Worm (Caenorhabditis elegans) whole organism, L3 larva: ENCODE results near the gene B0304.2.

Experiments
- R02D3.7 ChIP-seq: fragments of 150-350 bp; optimal IDR thresholded peaks from 2 replicates; lab custom pipeline; 2014; ENCODE audit warnings: missing biosample characterization, missing genetic modification characterization
- aly-2 ChIP-seq: fragments of 150-350 bp; optimal IDR thresholded peaks from 2 replicates; lab custom pipeline; 2014; ENCODE audit warnings: missing biosample characterization, missing genetic modification characterization
- ama-1 ChIP-seq: fragments of 150-350 bp; optimal IDR thresholded peaks from 2 replicates; lab custom pipeline; 2018
- ceh-16 ChIP-seq: sonication (generic microtip); optimal IDR thresholded peaks from 2 replicates; lab custom pipeline; 2017; ENCODE audit warnings: missing biosample characterization, missing genetic modification characterization
- ceh-28 ChIP-seq: fragments of 150-350 bp; optimal IDR thresholded peaks from 2 replicates; lab custom pipeline; 2014; ENCODE audit warnings: missing biosample characterization, missing genetic modification reagents, missing genetic modification characterization
- ceh-82 ChIP-seq: fragments of 150-350 bp; optimal IDR thresholded peaks from 2 replicates; lab custom pipeline; 2014; ENCODE audit warnings: missing biosample characterization, missing genetic modification characterization
- ceh-9 ChIP-seq: sonication (generic microtip); optimal IDR thresholded peaks from 2 replicates; lab custom pipeline; 2018; ENCODE audit warnings: missing biosample characterization, missing genetic modification characterization
- daf-12 ChIP-seq: fragments of 150-350 bp; optimal IDR thresholded peaks from 2 replicates; lab custom pipeline; 2014; ENCODE audit warnings: missing biosample characterization, missing genetic modification reagents, missing genetic modification characterization
- egl-27 ChIP-seq: sonication (generic microtip); optimal IDR thresholded peaks from 4 replicates; lab custom pipeline; 2017; ENCODE audit warnings: missing biosample characterization, missing genetic modification reagents, missing genetic modification characterization
- egl-5 ChIP-seq: fragments of 150-350 bp; optimal IDR thresholded peaks from 2 replicates; lab custom pipeline; 2017; ENCODE audit warnings: missing biosample characterization, missing genetic modification reagents, missing genetic modification characterization, inconsistent platforms
- elt-1 ChIP-seq: fragments of 150-350 bp; optimal IDR thresholded peaks from 2 replicates; lab custom pipeline; 2014; ENCODE audit warnings: missing biosample characterization, missing genetic modification characterization
- elt-2 ChIP-seq: sonication (generic microtip); optimal IDR thresholded peaks from 2 replicates; lab custom pipeline; 2016; ENCODE audit warnings: missing genetic modification reagents, mild to moderate bottlenecking, missing genetic modification characterization, missing compliant biosample characterization
- eor-1 ChIP-seq, 2 experiments: fragments of 150-350 bp; optimal IDR thresholded peaks; 2 replicates each; lab custom pipeline; 2014 to 2018; ENCODE audit warnings: missing biosample characterization in 2 of 2, missing genetic modification characterization in 2 of 2
- fkh-2 ChIP-seq: fragments of 150-350 bp; optimal IDR thresholded peaks from 2 replicates; lab custom pipeline; 2014; ENCODE audit warnings: missing biosample characterization, missing genetic modification reagents, missing genetic modification characterization
- fos-1 ChIP-seq: fragments of 150-350 bp; optimal IDR thresholded peaks from 2 replicates; lab custom pipeline; 2014; ENCODE audit warnings: missing biosample characterization, missing genetic modification characterization
- hmg-11 ChIP-seq: sonication (generic microtip); optimal IDR thresholded peaks from 2 replicates; lab custom pipeline; 2016; ENCODE audit warnings: missing genetic modification characterization, missing compliant biosample characterization
- lin-15B ChIP-seq: fragments of 150-350 bp; optimal IDR thresholded peaks from 2 replicates; lab custom pipeline; 2014; ENCODE audit warnings: missing biosample characterization, missing genetic modification characterization
- lin-39 ChIP-seq: fragments of 150-350 bp; optimal IDR thresholded peaks from 2 replicates; lab custom pipeline; 2018; ENCODE audit warnings: missing biosample characterization, missing genetic modification reagents, missing genetic modification characterization
- lsy-12 ChIP-seq: sonication (generic microtip); optimal IDR thresholded peaks from 2 replicates; lab custom pipeline; 2016; ENCODE audit warnings: mild to moderate bottlenecking, missing genetic modification characterization, missing compliant biosample characterization
- mdl-1 ChIP-seq: fragments of 150-350 bp; optimal IDR thresholded peaks from 2 replicates; lab custom pipeline; 2014; ENCODE audit warnings: missing biosample characterization, missing genetic modification characterization
- mml-1 ChIP-seq: fragments of 150-350 bp; sonication (generic microtip); optimal IDR thresholded peaks from 3 replicates; lab custom pipeline; 2014; ENCODE audit warnings: missing biosample characterization, missing genetic modification characterization
- nfya-1 ChIP-seq: sonication (generic microtip); optimal IDR thresholded peaks from 2 replicates; lab custom pipeline; 2017; ENCODE audit warnings: missing genetic modification characterization, mild to moderate bottlenecking, missing compliant biosample characterization, antibody characterized with exemption, moderate library complexity; ENCODE audit not compliant: insufficient read depth
- nhr-12 ChIP-seq: fragments of 150-350 bp; optimal IDR thresholded peaks from 2 replicates; lab custom pipeline; 2014; ENCODE audit warnings: missing biosample characterization, missing genetic modification characterization
- nhr-25 ChIP-seq: sonication (generic microtip); optimal IDR thresholded peaks from 2 replicates; lab custom pipeline; 2017; ENCODE audit warnings: missing biosample characterization, missing genetic modification characterization
- nhr-28 ChIP-seq: fragments of 150-350 bp; optimal IDR thresholded peaks from 2 replicates; lab custom pipeline; 2014; ENCODE audit warnings: missing biosample characterization, missing genetic modification characterization
- nhr-43 ChIP-seq: sonication (generic microtip); optimal IDR thresholded peaks from 2 replicates; lab custom pipeline; 2016; ENCODE audit warnings: mild to moderate bottlenecking, missing genetic modification characterization, missing compliant biosample characterization; ENCODE audit not compliant: poor library complexity, severe bottlenecking
- nhr-67 ChIP-seq: fragments of 150-350 bp; optimal IDR thresholded peaks from 2 replicates; lab custom pipeline; 2014; ENCODE audit warnings: missing biosample characterization, missing genetic modification characterization
- nhr-76 ChIP-seq: fragments of 150-350 bp; sonication (generic microtip); optimal IDR thresholded peaks from 5 replicates; lab custom pipeline; 2014; ENCODE audit warnings: missing biosample characterization, missing genetic modification characterization
- nhr-77 ChIP-seq: fragments of 150-350 bp; optimal IDR thresholded peaks from 2 replicates; lab custom pipeline; 2014; ENCODE audit warnings: missing biosample characterization, missing genetic modification characterization
- pha-4 ChIP-seq: fragments of 150-350 bp; optimal IDR thresholded peaks from 2 replicates; lab custom pipeline; 2014; ENCODE audit warnings: missing biosample characterization, missing genetic modification reagents, missing genetic modification characterization
- sea-2 ChIP-seq: fragments of 150-350 bp; sonication (generic microtip); optimal IDR thresholded peaks from 4 replicates; lab custom pipeline; 2014; ENCODE audit warnings: missing biosample characterization, missing genetic modification reagents, missing genetic modification characterization
- skn-1 ChIP-seq: fragments of 150-350 bp; optimal IDR thresholded peaks from 2 replicates; lab custom pipeline; 2014; ENCODE audit warnings: missing biosample characterization, missing genetic modification characterization
- snpc-4 ChIP-seq: fragments of 150-350 bp; optimal IDR thresholded peaks from 2 replicates; lab custom pipeline; 2014; ENCODE audit warnings: missing biosample characterization, missing genetic modification characterization
- unc-39 ChIP-seq: sonication (generic microtip); optimal IDR thresholded peaks from 4 replicates; lab custom pipeline; 2017; ENCODE audit warnings: missing biosample characterization, missing genetic modification characterization
- unc-62 ChIP-seq: fragments of 150-350 bp; sonication (generic microtip); optimal IDR thresholded peaks from 4 replicates; lab custom pipeline; 2014; ENCODE audit warnings: missing biosample characterization, missing genetic modification reagents, missing genetic modification characterization
- zag-1 ChIP-seq: fragments of 150-350 bp; optimal IDR thresholded peaks from 2 replicates; lab custom pipeline; 2014; ENCODE audit warnings: missing biosample characterization, missing genetic modification characterization
- ztf-11 ChIP-seq: fragments of 150-350 bp; optimal IDR thresholded peaks from 2 replicates; lab custom pipeline; 2014; ENCODE audit warnings: missing biosample characterization, missing genetic modification characterization
- ztf-4 ChIP-seq: fragments of 150-350 bp; optimal IDR thresholded peaks from 2 replicates; lab custom pipeline; 2014; ENCODE audit warnings: missing biosample characterization, missing genetic modification characterization

Gene B0304.2

ce11 chrII:4571112-4571511 lies 47.7 kb downstream of the B0304.2 start:
- TF ChIP-seq nhr-28, result no peak
- TF ChIP-seq ceh-16 (tag; lab: Kevin White, UChicago), result no peak
- peak; percentile 18 for TF ChIP-seq lin-39 (tag; lab: Kevin White, UChicago)
- TF ChIP-seq zag-1 (tag; lab: Kevin White, UChicago), result no peak
- no peak for TF ChIP-seq egl-5
- no peak for TF ChIP-seq sea-2
- no peak for TF ChIP-seq elt-2
- TF ChIP-seq elt-1 (tag; lab: Kevin White, UChicago), result no peak
- no peak for TF ChIP-seq fkh-2 (tag; lab: Kevin White, UChicago)
- no peak for TF ChIP-seq ama-1 (lab: Kevin White, UChicago)
- TF ChIP-seq mdl-1 (tag; lab: Kevin White, UChicago), result no peak
- TF ChIP-seq unc-39 (tag; lab: Kevin White, UChicago), result no peak
- no peak for TF ChIP-seq egl-27 (tag; lab: Kevin White, UChicago)
- no peak for TF ChIP-seq ztf-11 (tag; lab: Kevin White, UChicago)
- no peak for TF ChIP-seq snpc-4 (tag; lab: Kevin White, UChicago)
- TF ChIP-seq nfya-1, result peak; percentile 8
- TF ChIP-seq hmg-11 (tag; lab: Kevin White, UChicago), result peak; percentile 60
- no peak for TF ChIP-seq daf-12 (tag; lab: Kevin White, UChicago)
- TF ChIP-seq ztf-4 (tag; lab: Kevin White, UChicago), result no peak
- TF ChIP-seq mml-1 (tag; lab: Kevin White, UChicago), result no peak
- TF ChIP-seq skn-1 (tag; lab: Kevin White, UChicago), result no peak
- no peak for TF ChIP-seq nhr-25 (tag; lab: Kevin White, UChicago)
- TF ChIP-seq ceh-9 (tag; lab: Kevin White, UChicago), result no peak
- no peak for TF ChIP-seq nhr-43 (tag; lab: Kevin White, UChicago)
- TF ChIP-seq nhr-67 (tag; lab: Kevin White, UChicago), result no peak

- TF ChIP-seq R02D3.7 (tag; lab: Kevin White, UChicago) (no peak), nhr-43 (tag; lab: Kevin White, UChicago) (no peak), nhr-12 (no peak), lin-15B (no peak), sea-2 (no peak), egl-27 (tag; lab: Kevin White, UChicago) (no peak), ztf-4 (tag; lab: Kevin White, UChicago) (no peak), elt-1 (tag; lab: Kevin White, UChicago) (no peak), fos-1 (tag; lab: Kevin White, UChicago) (no peak), eor-1 (tag; optimal IDR thresholded peaks at IDR 0.05; lab: Kevin White, UChicago) (no peak), ztf-11 (tag; lab: Kevin White, UChicago) (no peak), mml-1 (tag; lab: Kevin White, UChicago) (no peak), ceh-16 (tag; lab: Kevin White, UChicago) (no peak), pha-4 (tag; lab: Kevin White, UChicago) (no peak), ceh-82 (tag; lab: Kevin White, UChicago) (no peak), skn-1 (tag; lab: Kevin White, UChicago) (no peak), aly-2 (tag; lab: Kevin White, UChicago) (no peak)
Measured at ce11 chrII:4571868-4572267, 48.4 kb downstream of the B0304.2 start, which contains the start of gene vab-1. Gene vab-1 (plus strand): TSS chrII:4572000.

- TF ChIP-seq hmg-11 (tag; lab: Kevin White, UChicago) (no peak), R02D3.7 (tag; lab: Kevin White, UChicago) (no peak), ceh-9 (tag; lab: Kevin White, UChicago) (no peak), sea-2 (no peak), aly-2 (tag; lab: Kevin White, UChicago) (no peak), fos-1 (tag; lab: Kevin White, UChicago) (no peak), ceh-28 (tag; lab: Kevin White, UChicago) (no peak), nhr-76 (tag; lab: Kevin White, UChicago) (no peak), unc-62 (no peak), mml-1 (tag; lab: Kevin White, UChicago) (no peak), egl-27 (tag; lab: Kevin White, UChicago) (no peak), skn-1 (tag; lab: Kevin White, UChicago) (no peak), snpc-4 (tag; lab: Kevin White, UChicago) (no peak), lsy-12 (tag; lab: Kevin White, UChicago) (no peak), daf-12 (tag; lab: Kevin White, UChicago) (no peak), nhr-77 (tag; lab: Kevin White, UChicago) (no peak), nfya-1 (no peak), ama-1 (lab: Kevin White, UChicago) (no peak)
Measured at ce11 chrII:4572579-4572978, 49.2 kb downstream of the B0304.2 start.
